Fruit fly (Drosophila melanogaster) S2 (cell line): Measurements from ENCODE around the gene Spg7.

Source experiments
- CG8478 ChIP-seq: fragments of >200 bp; optimal IDR thresholded peaks from 2 replicates; lab custom pipeline; 2018
- CTCF ChIP-seq, 2 experiments: fragments of >200 bp; optimal IDR thresholded peaks; 2 replicates each; lab custom pipeline; 2018

Gene Spg7

dm6 chrX:2662540-2663133, 35.4 kb downstream of the Spg7 start:
- TF ChIP-seq CG8478 (lab: Kevin White, UChicago) = no peak
- no peak for TF ChIP-seq CTCF (optimal IDR thresholded peaks at IDR 0.05; lab: Kevin White, UChicago)

DNA sequence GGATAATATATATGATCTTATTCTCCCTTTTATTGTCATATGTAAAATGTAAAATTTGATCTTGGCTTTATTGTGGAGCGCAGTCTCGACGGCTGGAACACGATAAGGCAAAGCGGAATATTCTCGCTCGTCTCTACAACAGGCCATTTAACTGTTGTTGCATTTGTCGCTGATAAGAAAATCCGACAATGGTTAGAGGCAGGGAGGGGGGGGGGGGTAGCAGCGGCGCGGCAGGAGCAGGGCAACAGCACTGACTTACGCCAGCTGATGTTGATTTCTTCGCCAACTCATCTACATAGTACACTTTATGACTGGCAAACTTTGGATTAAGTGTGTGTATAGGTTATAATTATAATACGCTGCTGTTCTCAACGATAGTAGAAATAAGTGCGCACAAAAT, 36.3 kb downstream of the Spg7 start:
- TF ChIP-seq CTCF (optimal IDR thresholded peaks at IDR 0.05; lab: Kevin White, UChicago) (no peak), CG8478 (lab: Kevin White, UChicago) (no peak)

DNA sequence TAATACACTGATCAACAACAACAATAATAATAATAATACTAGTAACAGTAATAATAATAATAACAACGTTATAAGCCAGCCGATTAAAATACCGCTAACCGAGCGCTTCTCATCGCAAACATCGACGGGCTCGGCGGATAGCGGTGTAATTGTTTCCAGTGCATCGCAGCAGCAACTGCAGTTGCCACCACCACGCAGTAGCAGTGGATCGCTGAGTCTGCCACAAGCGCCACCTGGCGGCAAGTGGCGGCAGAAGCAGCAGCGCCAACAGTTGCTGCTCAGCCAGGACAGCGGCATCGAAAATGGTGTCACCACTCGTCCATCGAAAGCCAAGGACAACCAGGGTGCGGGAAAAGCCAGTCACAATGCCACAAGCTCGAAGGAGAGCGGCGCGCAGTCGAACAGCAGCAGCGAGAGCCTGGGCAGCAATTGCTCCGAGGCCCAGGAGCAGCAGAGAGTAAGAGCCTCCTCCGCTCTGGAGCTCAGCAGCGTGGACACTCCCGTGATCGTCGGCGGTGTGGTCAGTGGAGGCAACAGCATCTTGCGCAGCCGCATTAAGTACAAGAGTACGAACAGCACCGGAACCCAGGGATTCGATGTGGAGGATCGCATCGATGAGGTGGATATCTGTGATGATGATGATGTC, 38.5 kb downstream of the Spg7 start:
- TF ChIP-seq CTCF (optimal IDR thresholded peaks at IDR 0.05; lab: Kevin White, UChicago) (peak; percentile 85 to 88), CG8478 (lab: Kevin White, UChicago) (no peak)

dm6 chrX:2658258-2658853, 39.7 kb downstream of the Spg7 start:
- TF ChIP-seq CG8478 (lab: Kevin White, UChicago) = no peak
- TF ChIP-seq CTCF (optimal IDR thresholded peaks at IDR 0.05; lab: Kevin White, UChicago) = peak in 1 of 2 experiments; percentile 31

DNA sequence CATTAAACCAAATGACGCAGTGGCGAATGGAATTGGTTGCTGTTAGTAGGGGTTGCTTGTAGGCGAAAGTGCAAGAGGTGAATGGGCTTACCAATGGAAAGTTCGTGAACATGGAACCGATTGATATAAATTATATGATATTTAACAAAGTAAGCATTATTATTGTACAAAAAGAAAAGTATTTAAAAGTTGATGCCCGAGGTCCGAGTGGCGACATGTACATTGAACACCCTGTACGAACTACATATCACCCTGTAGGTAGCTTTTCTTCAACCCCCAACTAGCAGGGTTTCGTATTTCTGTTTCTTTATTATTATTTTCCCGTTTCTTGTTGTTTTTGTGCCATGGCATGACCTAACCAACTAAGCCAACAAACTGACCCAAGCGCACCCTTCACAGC, 40.8 kb downstream of the Spg7 start:
- no peak for TF ChIP-seq CG8478 (lab: Kevin White, UChicago)
- no peak for TF ChIP-seq CTCF (optimal IDR thresholded peaks at IDR 0.05; lab: Kevin White, UChicago)

DNA sequence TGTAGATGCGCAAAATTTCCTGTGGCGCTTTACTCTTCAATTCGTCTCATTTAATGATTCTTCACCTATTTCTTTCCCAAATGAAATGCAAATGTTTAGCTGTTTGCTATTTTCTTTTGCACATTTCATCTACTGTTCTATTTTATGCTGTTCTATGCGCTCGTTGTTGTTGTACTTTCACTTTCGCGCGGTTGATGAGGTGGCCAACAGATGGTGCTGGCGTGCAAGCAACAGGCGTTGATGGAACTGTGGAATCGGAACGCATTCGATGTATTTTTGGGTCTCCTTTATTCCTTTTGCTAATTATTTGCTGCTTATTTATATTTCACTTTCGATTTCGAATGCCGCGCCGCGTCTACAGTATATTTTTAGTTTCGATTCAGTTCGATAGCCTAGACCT, 42.0 kb downstream of the Spg7 start:
- peak; percentile 81 to 82 for TF ChIP-seq CTCF (optimal IDR thresholded peaks at IDR 0.05; lab: Kevin White, UChicago)
- no peak for TF ChIP-seq CG8478 (lab: Kevin White, UChicago)

- TF ChIP-seq CG8478 (lab: Kevin White, UChicago) (no peak), CTCF (optimal IDR thresholded peaks at IDR 0.05; lab: Kevin White, UChicago) (no peak)
These were observed 42.5 kb downstream of the Spg7 start for dm6 chrX:2655479-2655878.

DNA sequence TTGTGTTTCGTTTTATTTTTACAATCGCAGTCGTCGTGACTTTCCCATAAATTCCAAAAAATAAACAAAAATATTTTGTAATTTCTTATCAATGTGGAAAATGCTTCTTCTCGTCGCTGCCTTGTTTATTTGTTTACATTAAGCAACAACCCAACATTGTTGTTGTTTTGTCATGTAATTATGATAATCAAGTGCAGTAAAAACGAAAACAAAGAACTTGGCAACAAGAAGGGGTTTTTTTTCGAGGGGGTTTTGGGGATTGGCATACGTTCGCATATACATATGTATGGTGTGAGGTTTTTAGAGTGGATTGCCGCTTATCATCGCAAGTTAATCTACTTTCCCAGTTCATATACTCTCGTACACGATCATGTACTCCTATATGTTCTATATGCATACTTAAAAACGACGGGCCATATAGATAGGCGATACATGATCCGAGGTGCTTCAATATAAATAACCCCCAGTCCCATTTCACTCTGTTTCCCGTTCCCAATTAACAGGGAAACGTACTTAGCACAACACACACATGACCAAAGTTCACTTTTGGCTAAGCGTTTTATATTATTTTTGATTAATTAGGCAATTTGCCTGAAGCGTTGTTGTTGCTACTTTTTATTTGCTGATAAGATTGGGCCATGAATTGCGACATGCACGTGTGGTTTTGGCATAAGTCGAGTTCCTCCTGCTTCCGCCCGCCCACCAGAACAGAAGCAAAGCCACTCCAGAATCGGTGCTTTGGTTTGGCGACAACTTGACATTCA, 44.3 kb downstream of the Spg7 start:
- TF ChIP-seq CG8478 (lab: Kevin White, UChicago) (no peak), CTCF (optimal IDR thresholded peaks at IDR 0.05; lab: Kevin White, UChicago) (no peak)

DNA sequence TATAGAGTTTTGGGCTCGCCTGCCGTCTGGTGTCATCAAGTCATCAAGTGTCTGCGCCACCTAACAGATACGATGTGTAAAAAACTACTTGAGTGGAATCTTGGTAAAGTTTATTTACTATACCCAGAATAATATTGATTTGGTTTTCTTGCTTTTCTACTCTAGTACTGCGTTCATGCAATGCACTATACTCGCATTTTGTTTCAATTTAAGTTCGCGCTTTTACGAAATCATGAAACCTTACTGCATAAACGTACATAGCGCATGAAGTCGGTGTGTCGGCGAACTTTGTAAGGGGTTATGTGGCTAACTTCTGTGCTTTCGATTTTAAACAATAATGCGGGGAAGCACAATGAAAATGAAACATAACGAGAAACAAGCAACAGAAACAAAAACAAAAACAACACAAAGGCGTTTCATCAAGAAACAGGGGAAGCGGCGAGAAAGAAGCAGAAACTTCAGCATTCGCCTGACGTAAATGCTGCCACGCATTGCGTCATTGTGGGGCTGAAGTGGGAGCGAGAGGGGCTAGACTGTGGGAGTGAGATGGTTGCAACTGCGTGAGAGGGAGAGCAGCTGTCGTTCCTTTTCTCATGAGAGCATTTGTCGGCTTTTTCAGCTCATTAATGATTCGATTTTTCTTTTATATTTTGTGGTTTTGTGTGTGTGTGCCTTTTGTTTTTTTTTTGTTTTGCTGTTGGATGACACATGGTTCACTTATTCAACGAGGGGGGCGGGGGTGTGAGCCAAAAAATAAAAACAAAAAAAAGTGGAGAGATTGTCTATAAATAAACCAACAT, 45.7 kb downstream of the Spg7 start:
- no peak for TF ChIP-seq CG8478 (lab: Kevin White, UChicago)
- no peak for TF ChIP-seq CTCF (optimal IDR thresholded peaks at IDR 0.05; lab: Kevin White, UChicago)

DNA sequence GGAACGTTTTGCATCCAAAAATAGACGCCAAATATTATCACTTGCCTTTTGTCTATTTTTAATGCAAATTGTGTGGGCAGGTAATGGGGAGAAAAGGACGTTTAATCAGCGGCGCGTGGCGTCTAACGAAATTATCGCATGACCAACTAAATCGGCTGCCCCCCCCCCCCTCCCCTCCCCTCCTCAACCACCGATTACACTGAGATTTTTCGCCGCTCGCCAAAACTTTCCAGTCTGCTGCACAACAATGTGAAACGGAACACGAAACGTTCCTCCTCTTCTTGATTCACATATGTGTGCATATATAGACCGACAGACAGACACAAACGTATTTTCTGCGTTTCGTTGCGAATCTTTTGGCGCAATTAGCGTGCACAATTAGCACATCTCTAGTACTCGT, 46.9 kb downstream of the Spg7 start:
- TF ChIP-seq CTCF (optimal IDR thresholded peaks at IDR 0.05; lab: Kevin White, UChicago) = no peak
- no peak for TF ChIP-seq CG8478 (lab: Kevin White, UChicago)

DNA sequence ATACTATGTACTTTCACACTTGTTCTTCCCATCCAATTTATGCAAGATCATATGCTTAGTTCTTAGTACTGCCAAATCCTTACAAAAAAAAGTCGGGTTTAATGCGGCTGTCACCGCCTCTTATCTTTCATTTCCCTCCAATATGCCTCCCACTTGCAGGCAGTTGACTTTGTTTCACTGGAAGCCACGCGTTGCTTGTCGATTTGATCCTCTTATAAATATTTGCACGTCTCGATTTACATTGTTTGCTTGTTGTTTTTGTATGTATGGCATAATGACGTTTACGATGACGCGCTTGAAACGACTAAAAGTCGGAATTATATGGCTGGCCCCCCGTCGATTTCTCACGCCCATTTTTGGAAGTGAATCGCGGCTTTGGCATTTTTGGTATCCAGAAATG, 49.1 kb downstream of the Spg7 start:
- TF ChIP-seq CG8478 (lab: Kevin White, UChicago) = no peak

dm6 chrX:2647950-2648613, 49.9 kb downstream of the Spg7 start:
- TF ChIP-seq CG8478 (lab: Kevin White, UChicago) (no peak), CTCF (optimal IDR thresholded peaks at IDR 0.05; lab: Kevin White, UChicago) (no peak)

dm6 chrX:2647472-2647883, 50.5 kb downstream of the Spg7 start:
- TF ChIP-seq CTCF (optimal IDR thresholded peaks at IDR 0.05; lab: Kevin White, UChicago) (no peak), CG8478 (lab: Kevin White, UChicago) (no peak)
